Fruit fly (Drosophila melanogaster) whole organism, prepupa: ENCODE data around the gene Gr93d.
A peak's percentile ranks its signal among the peaks of the same experiment; 100 is the strongest.

Experiments
- CG32006 ChIP-seq: fragments of 200-800 bp; sonication (Bioruptor generic); optimal IDR thresholded peaks from 3 replicates; lab custom pipeline; 2017; ENCODE audit warnings: missing biosample characterization, mild to moderate bottlenecking, missing genetic modification characterization
- CG6276 ChIP-seq: fragments of 200-800 bp; sonication (Bioruptor generic); optimal IDR thresholded peaks from 2 replicates; lab custom pipeline; 2017; ENCODE audit warnings: missing biosample characterization, mild to moderate bottlenecking, missing genetic modification characterization
- Hr4 ChIP-seq: fragments of 200-800 bp; sonication (Bioruptor generic); optimal IDR thresholded peaks from 3 replicates; lab custom pipeline; 2016; ENCODE audit warnings: missing biosample characterization, missing genetic modification characterization
- Sox102F ChIP-seq: fragments of 200-800 bp; sonication (Bioruptor generic); optimal IDR thresholded peaks from 2 replicates; lab custom pipeline; 2016; ENCODE audit warnings: missing biosample characterization, mild to moderate bottlenecking, missing genetic modification characterization
- dac ChIP-seq: fragments of 200-800 bp; sonication (Bioruptor generic); optimal IDR thresholded peaks from 2 replicates; lab custom pipeline; 2017; ENCODE audit warnings: missing biosample characterization, mild to moderate bottlenecking, missing genetic modification characterization

dm6 chr3R:21830303-21830707 is 16.2 kb downstream of the Gr93d start:
- TF ChIP-seq CG6276 (GFP tag; lab: Kevin White, UChicago) = peak; percentile 82
- TF ChIP-seq CG32006 (GFP tag; lab: Kevin White, UChicago) = peak; percentile 91
- no peak for TF ChIP-seq dac (GFP tag; lab: Kevin White, UChicago)
- TF ChIP-seq Hr4 (GFP tag; lab: Kevin White, UChicago) = peak; percentile 56
- no peak for TF ChIP-seq Sox102F
